Worm (Caenorhabditis elegans) whole organism, L2 larva: ENCODE data around the gene egl-13.

Source experiments
- aly-2 ChIP-seq: fragments of 150-350 bp; optimal IDR thresholded peaks from 2 replicates; lab custom pipeline; 2014; ENCODE audit warnings: missing biosample characterization, missing genetic modification characterization
- elt-3 ChIP-seq: sonication (generic microtip); optimal IDR thresholded peaks from 2 replicates; lab custom pipeline; 2017; ENCODE audit warnings: missing biosample characterization, missing genetic modification characterization
- fos-1 ChIP-seq: fragments of 150-350 bp; optimal IDR thresholded peaks from 2 replicates; lab custom pipeline; 2014; ENCODE audit warnings: missing biosample characterization, missing genetic modification characterization
- lin-11 ChIP-seq: fragments of 150-350 bp; sonication (generic microtip); optimal IDR thresholded peaks from 2 replicates; lab custom pipeline; 2014; ENCODE audit warnings: missing biosample characterization, missing genetic modification characterization, inconsistent platforms, mixed read lengths
- lin-39 ChIP-seq: fragments of 150-350 bp; optimal IDR thresholded peaks from 2 replicates; lab custom pipeline; 2014; ENCODE audit warnings: missing biosample characterization, missing genetic modification reagents, missing genetic modification characterization
- mdl-1 ChIP-seq, 2 experiments: fragments of 150-350 bp in 1 of 2; sonication (generic microtip) in 1 of 2; optimal IDR thresholded peaks; 2 replicates each; lab custom pipeline; 2017; ENCODE audit warnings: missing biosample characterization in 2 of 2, missing genetic modification characterization in 2 of 2
- nhr-11 ChIP-seq: fragments of 150-350 bp; optimal IDR thresholded peaks from 2 replicates; lab custom pipeline; 2014; ENCODE audit warnings: missing biosample characterization, missing genetic modification characterization
- nhr-129 ChIP-seq: fragments of 150-350 bp; optimal IDR thresholded peaks from 2 replicates; lab custom pipeline; 2014; ENCODE audit warnings: missing biosample characterization, missing genetic modification characterization
- nhr-77 ChIP-seq: fragments of 150-350 bp; optimal IDR thresholded peaks from 2 replicates; lab custom pipeline; 2014; ENCODE audit warnings: missing biosample characterization, missing genetic modification characterization

ce11 chrX:5639562-5639961, 24.1 kb upstream of the egl-13 start:
- TF ChIP-seq mdl-1 (tag; optimal IDR thresholded peaks at IDR 0.05; lab: Kevin White, UChicago) (no peak), nhr-77 (tag; lab: Kevin White, UChicago) (no peak), lin-39 (tag; lab: Kevin White, UChicago) (no peak), lin-11 (tag; lab: Kevin White, UChicago) (no peak), aly-2 (no peak), nhr-129 (tag; lab: Kevin White, UChicago) (no peak), nhr-11 (no peak), elt-3 (no peak), fos-1 (no peak)
